Fruit fly (Drosophila melanogaster) Kc167 (cell line): Measurements from ENCODE around the gene ND-49L.

ENCODE experiments used
- Myc ChIP-seq: fragments of >200 bp; optimal IDR thresholded peaks from 2 replicates; lab custom pipeline; 2017; ENCODE audit warnings: missing external identifiers
- Sin3A ChIP-seq: fragments of >200 bp; optimal IDR thresholded peaks from 2 replicates; lab custom pipeline; 2018; ENCODE audit warnings: missing external identifiers
- insv ChIP-seq: fragments of >200 bp; optimal IDR thresholded peaks from 3 replicates; lab custom pipeline; 2018; ENCODE audit warnings: missing external identifiers
- psq ChIP-seq: fragments of >200 bp; optimal IDR thresholded peaks from 2 replicates; lab custom pipeline; 2017; ENCODE audit warnings: missing external identifiers

dm6 chr3R:25320898-25321297 lies 37.2 kb upstream of the ND-49L start:
- TF ChIP-seq psq (lab: Kevin White, UChicago) (no peak), Myc (no peak), insv (lab: Kevin White, UChicago) (no peak), Sin3A (no peak)
